Worm (Caenorhabditis elegans): ENCODE measurements around the gene nlp-45.
A peak's percentile ranks its signal among the peaks of the same experiment; 100 is the strongest.

DNA sequence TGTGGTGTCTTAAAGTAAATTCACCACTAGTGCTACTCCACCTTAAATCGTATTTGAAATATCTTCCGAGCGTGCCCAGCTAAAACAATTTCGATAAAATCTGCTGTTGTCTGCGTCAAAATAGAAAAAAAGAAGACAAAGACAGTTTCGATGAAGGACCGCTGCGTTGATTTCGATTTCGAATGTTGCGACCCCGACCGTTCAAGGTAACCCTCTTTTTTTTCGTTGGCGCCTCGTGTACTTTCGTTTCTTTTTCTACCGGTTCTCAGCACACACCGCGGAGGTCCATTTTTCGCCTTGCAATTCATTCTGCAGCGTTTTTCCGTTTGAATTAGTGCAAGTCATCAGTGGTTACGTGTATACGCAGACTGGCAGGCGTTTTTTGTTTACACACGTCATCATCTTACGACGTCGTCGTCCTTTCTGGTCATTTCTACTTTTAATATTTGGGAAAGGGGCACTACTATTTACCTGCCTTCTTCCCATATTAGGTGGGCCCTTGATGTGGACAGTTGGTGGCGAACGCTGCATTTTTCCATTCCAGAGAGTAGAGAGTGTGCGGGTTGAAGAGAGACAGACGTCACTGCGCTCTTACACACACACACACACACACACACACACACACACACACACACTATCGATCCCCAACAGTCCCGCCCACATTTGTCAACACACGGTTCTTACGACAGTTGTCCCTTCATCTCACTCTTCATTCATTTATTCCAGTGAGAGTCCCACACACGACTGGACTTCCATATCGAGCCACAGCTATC lies 30.1 kb upstream of the nlp-45 start:
- peak; percentile 80 for TF ChIP-seq pha-4 (tag; optimal IDR thresholded peaks at IDR 0.05)
- TF ChIP-seq nhr-12 (tag; optimal IDR thresholded peaks at IDR 0.05): no peak
- peak; percentile 51 for TF ChIP-seq mls-2 (tag; optimal IDR thresholded peaks at IDR 0.05)
- TF ChIP-seq elt-3 (tag; optimal IDR thresholded peaks at IDR 0.05): no peak
- TF ChIP-seq elt-1 (tag; optimal IDR thresholded peaks at IDR 0.05; ENCODE audit: borderline replicate concordance, insufficient read depth): no peak
- TF ChIP-seq ces-1 (GFP tag; optimal IDR thresholded peaks at IDR 0.05): no peak
- TF ChIP-seq blmp-1 (tag; optimal IDR thresholded peaks at IDR 0.05): no peak
- TF ChIP-seq unc-39 (tag; optimal IDR thresholded peaks at IDR 0.05): no peak
- TF ChIP-seq drap-1 (GFP tag; optimal IDR thresholded peaks at IDR 0.05): peak; percentile 49
- no peak for TF ChIP-seq unc-62 (GFP tag; optimal IDR thresholded peaks at IDR 0.05)
- TF ChIP-seq snpc-4 (tag; optimal IDR thresholded peaks at IDR 0.05): no peak

Measured in whole organism, mixed stage, embryonic.